Fruit fly (Drosophila melanogaster) whole organism, wandering third instar larva: ENCODE data around the gene VhaAC39-1.

Experiments used
- Abd-B ChIP-seq: fragments of >200 bp; optimal IDR thresholded peaks from 2 replicates; lab custom pipeline; 2017; ENCODE audit warnings: missing biosample characterization, missing genetic modification characterization
- CG32264 ChIP-seq: fragments of 200-800 bp; sonication (Bioruptor generic); optimal IDR thresholded peaks from 2 replicates; lab custom pipeline; 2016; ENCODE audit warnings: missing biosample characterization, missing genetic modification characterization
- CG9705 ChIP-seq: fragments of 200-800 bp; sonication (Bioruptor generic); optimal IDR thresholded peaks from 2 replicates; lab custom pipeline; 2018; ENCODE audit warnings: missing biosample characterization, mild to moderate bottlenecking, missing genetic modification characterization
- CrebA ChIP-seq: fragments of 200-800 bp; sonication (Bioruptor generic); optimal IDR thresholded peaks from 2 replicates; lab custom pipeline; 2016; ENCODE audit warnings: missing biosample characterization, mild to moderate bottlenecking, missing genetic modification characterization, borderline replicate concordance
- Dif ChIP-seq: fragments of 200-275, 200-300 bp; sonication (Bioruptor generic); optimal IDR thresholded peaks from 2 replicates; lab custom pipeline; 2018; ENCODE audit warnings: missing biosample characterization, missing genetic modification characterization; ENCODE audit not compliant: partially characterized antibody
- Hr78 ChIP-seq: fragments of >200 bp; optimal IDR thresholded peaks from 2 replicates; lab custom pipeline; 2017; ENCODE audit warnings: missing biosample characterization, missing genetic modification characterization
- Hr83 ChIP-seq: fragments of 200-300 bp; sonication (Bioruptor generic); optimal IDR thresholded peaks from 2 replicates; lab custom pipeline; 2016; ENCODE audit warnings: missing biosample characterization, mild to moderate bottlenecking, missing genetic modification characterization, moderate library complexity; ENCODE audit not compliant: poor library complexity, severe bottlenecking
- N ChIP-seq: fragments of >200 bp; optimal IDR thresholded peaks from 2 replicates; lab custom pipeline; 2018; ENCODE audit warnings: missing biosample characterization, missing external identifiers, missing genetic modification characterization
- OdsH ChIP-seq: fragments of 200-800 bp; sonication (Bioruptor generic); optimal IDR thresholded peaks from 2 replicates; lab custom pipeline; 2016; ENCODE audit warnings: missing biosample characterization, mild to moderate bottlenecking, missing genetic modification characterization
- Rel ChIP-seq, 2 experiments: fragments of 200-800 bp; sonication (Bioruptor generic) in 1 of 2; optimal IDR thresholded peaks; 2 replicates in 1 of 2; 3 replicates in 1 of 2; lab custom pipeline; 2016 to 2019; ENCODE audit warnings: mild to moderate bottlenecking in 2 of 2, missing biosample characterization in 2 of 2, missing genetic modification characterization in 2 of 2, moderate library complexity in 1 of 2
- Sp1 ChIP-seq: fragments of 200-800 bp; sonication (Bioruptor generic); optimal IDR thresholded peaks from 3 replicates; lab custom pipeline; 2019; ENCODE audit warnings: missing biosample characterization, mild to moderate bottlenecking, missing genetic modification characterization, moderate library complexity
- Vsx2 ChIP-seq: fragments of 200-300, 225-300 bp; sonication (Bioruptor generic); optimal IDR thresholded peaks from 2 replicates; lab custom pipeline; 2018; ENCODE audit warnings: missing biosample characterization, missing genetic modification characterization; ENCODE audit not compliant: partially characterized antibody
- br ChIP-seq: fragments of 200-800 bp; sonication (Bioruptor generic); optimal IDR thresholded peaks from 2 replicates; lab custom pipeline; 2016; ENCODE audit warnings: missing biosample characterization, missing genetic modification characterization
- brk ChIP-seq: fragments of 200-800 bp; sonication (Bioruptor generic); optimal IDR thresholded peaks from 2 replicates; lab custom pipeline; 2016; ENCODE audit warnings: missing biosample characterization, mild to moderate bottlenecking, missing genetic modification characterization
- dl ChIP-seq, 2 experiments: fragments of 175-275, 200-275 bp in 1 of 2; fragments of 200-275 bp in 1 of 2; sonication (Bioruptor generic); optimal IDR thresholded peaks; lab custom pipeline; 2018; ENCODE audit warnings: mild to moderate bottlenecking in 2 of 2, missing biosample characterization in 2 of 2, missing genetic modification characterization in 2 of 2, moderate library complexity in 2 of 2; ENCODE audit not compliant: partially characterized antibody in 2 of 2, insufficient read depth in 1 of 2
- foxo ChIP-seq, 2 experiments: fragments of 200-800 bp; sonication (Bioruptor generic); optimal IDR thresholded peaks; 2 replicates in 1 of 2; 3 replicates in 1 of 2; lab custom pipeline; 2016 to 2017; ENCODE audit warnings: missing biosample characterization in 2 of 2, missing genetic modification characterization in 2 of 2
- fru ChIP-seq: fragments of 200-800 bp; sonication (Bioruptor generic); optimal IDR thresholded peaks from 3 replicates; lab custom pipeline; 2016; ENCODE audit warnings: missing biosample characterization, mild to moderate bottlenecking, missing genetic modification characterization
- h ChIP-seq: fragments of 200-800 bp; sonication (Bioruptor generic); optimal IDR thresholded peaks from 3 replicates; lab custom pipeline; 2016; ENCODE audit warnings: missing biosample characterization, mild to moderate bottlenecking, missing genetic modification characterization
- jim ChIP-seq: fragments of 175-275, 200-325 bp; sonication (Bioruptor generic); optimal IDR thresholded peaks from 2 replicates; lab custom pipeline; 2016; ENCODE audit warnings: missing biosample characterization, mild to moderate bottlenecking, missing genetic modification characterization
- lola ChIP-seq: fragments of >200 bp; optimal IDR thresholded peaks from 2 replicates; lab custom pipeline; 2017; ENCODE audit warnings: missing biosample characterization, missing genetic modification characterization
- psq ChIP-seq: fragments of 200-800 bp; sonication (Bioruptor generic); optimal IDR thresholded peaks from 3 replicates; lab custom pipeline; 2017; ENCODE audit warnings: missing biosample characterization, mild to moderate bottlenecking, missing genetic modification characterization, moderate library complexity
- rgr ChIP-seq: fragments of 200-800 bp; sonication (Bioruptor generic); optimal IDR thresholded peaks from 3 replicates; lab custom pipeline; 2016; ENCODE audit warnings: missing biosample characterization, mild to moderate bottlenecking, missing genetic modification characterization
- sage ChIP-seq: fragments of 200-800 bp; sonication (Bioruptor generic); optimal IDR thresholded peaks from 2 replicates; lab custom pipeline; 2016; ENCODE audit warnings: missing biosample characterization, mild to moderate bottlenecking, missing genetic modification characterization
- sv ChIP-seq: fragments of 200-800 bp; sonication (Bioruptor generic); optimal IDR thresholded peaks from 3 replicates; lab custom pipeline; 2016; ENCODE audit warnings: missing biosample characterization, missing genetic modification characterization
- tai ChIP-seq: sonication (Bioruptor generic); optimal IDR thresholded peaks from 2 replicates; lab custom pipeline; 2016; ENCODE audit warnings: missing biosample characterization, missing genetic modification characterization
- woc ChIP-seq: sonication (Bioruptor generic); optimal IDR thresholded peaks from 2 replicates; lab custom pipeline; 2016; ENCODE audit warnings: missing biosample characterization, mild to moderate bottlenecking, missing genetic modification characterization

VhaAC39-1 gene

DNA sequence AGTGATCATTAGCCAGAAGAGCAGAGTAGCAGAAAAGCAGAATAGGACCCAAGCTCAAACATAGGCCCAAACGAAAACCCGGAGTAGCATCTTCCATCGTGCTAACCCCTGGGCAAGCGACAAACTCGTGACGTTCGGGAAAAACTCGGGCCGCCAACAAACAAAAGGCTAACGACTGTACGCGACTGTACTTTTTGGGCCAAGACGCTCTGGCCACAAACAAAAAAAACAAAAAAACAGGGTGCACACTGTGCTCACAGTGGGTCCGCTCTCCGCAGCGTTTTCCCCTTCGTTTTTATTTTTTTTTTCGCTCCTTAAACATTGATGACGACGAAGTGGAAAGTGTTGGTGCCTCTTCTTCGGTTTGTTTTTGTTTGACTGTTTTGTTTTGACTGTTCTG is 37.6 kb upstream of the VhaAC39-1 start:
- no peak for TF ChIP-seq jim (GFP tag; lab: Kevin White, UChicago)
- TF ChIP-seq Vsx2 (GFP tag; lab: Kevin White, UChicago), result peak; percentile 50

dm6 chrX:3845340-3846161 is 35.0 kb upstream of the VhaAC39-1 start:
- TF ChIP-seq psq (GFP tag; lab: Kevin White, UChicago), result no peak
- no peak for TF ChIP-seq fru (GFP tag; lab: Kevin White, UChicago)
- peak; percentile 32 for TF ChIP-seq OdsH (GFP tag; lab: Kevin White, UChicago)
- TF ChIP-seq Rel (GFP tag; optimal IDR thresholded peaks at IDR 0.05; lab: Kevin White, UChicago), result peak; percentile 15
- TF ChIP-seq Rel (tag; optimal IDR thresholded peaks at IDR 0.05; lab: Kevin White, UChicago), result peak; percentile 40
- TF ChIP-seq N, result no peak
- TF ChIP-seq Hr78 (GFP tag; lab: Kevin White, UChicago), result no peak
- TF ChIP-seq Hr83 (GFP tag; lab: Kevin White, UChicago), result peak; percentile 58
- TF ChIP-seq CrebA, result no peak
- no peak for TF ChIP-seq Abd-B (GFP tag; lab: Kevin White, UChicago)
- no peak for TF ChIP-seq CG9705 (GFP tag; lab: Kevin White, UChicago)
- peak; percentile 91 for TF ChIP-seq Vsx2 (GFP tag; lab: Kevin White, UChicago)
- TF ChIP-seq br, result no peak
- TF ChIP-seq sage, result no peak
- peak; percentile 74 for TF ChIP-seq Dif (GFP tag; lab: Kevin White, UChicago)
- peak; percentile 57 to 59 for TF ChIP-seq dl (GFP tag; optimal IDR thresholded peaks at IDR 0.05; lab: Kevin White, UChicago; ENCODE audit: insufficient read depth in 1 of 2, partially characterized antibody in 2 of 2)
- TF ChIP-seq sv (GFP tag; lab: Kevin White, UChicago), result no peak
- peak; percentile 20 for TF ChIP-seq Sp1 (GFP tag; lab: Kevin White, UChicago)
- peak; percentile 6 for TF ChIP-seq h (GFP tag; lab: Kevin White, UChicago)
- TF ChIP-seq rgr (GFP tag; lab: Kevin White, UChicago), result peak; percentile 18

DNA sequence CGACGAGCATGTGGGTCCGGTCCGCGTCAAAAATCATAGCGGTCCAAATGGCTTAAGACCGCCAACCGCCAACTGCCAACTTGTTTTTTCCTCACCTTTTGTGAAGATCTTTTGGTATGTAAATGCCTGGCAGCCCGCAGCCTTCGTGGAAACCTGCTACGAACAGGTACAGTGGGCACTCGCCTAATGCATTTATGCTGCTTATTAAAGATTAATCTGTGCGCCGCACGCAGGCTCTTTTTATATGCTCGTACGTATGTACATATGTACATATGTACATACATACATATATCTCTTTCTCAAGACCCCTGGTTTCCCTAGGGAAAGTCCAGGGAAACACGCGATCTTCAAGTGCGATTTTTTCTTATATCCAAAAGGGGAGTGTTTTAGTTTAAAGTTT is 34.2 kb upstream of the VhaAC39-1 start:
- no peak for TF ChIP-seq woc (GFP tag; lab: Kevin White, UChicago)
- no peak for TF ChIP-seq Abd-B (GFP tag; lab: Kevin White, UChicago)
- no peak for TF ChIP-seq jim (GFP tag; lab: Kevin White, UChicago)
- TF ChIP-seq OdsH (GFP tag; lab: Kevin White, UChicago), result no peak
- TF ChIP-seq lola (GFP tag; lab: Kevin White, UChicago), result no peak
- TF ChIP-seq dl (GFP tag; optimal IDR thresholded peaks at IDR 0.05; lab: Kevin White, UChicago; ENCODE audit: insufficient read depth in 1 of 2, partially characterized antibody in 2 of 2), result no peak
- TF ChIP-seq br, result no peak
- no peak for TF ChIP-seq tai (GFP tag; lab: Kevin White, UChicago)
- TF ChIP-seq foxo (GFP tag; optimal IDR thresholded peaks at IDR 0.05; lab: Kevin White, UChicago), result no peak

dm6 chrX:3849419-3850028 is 31.0 kb upstream of the VhaAC39-1 start:
- TF ChIP-seq Abd-B (GFP tag; lab: Kevin White, UChicago) (no peak), brk (GFP tag; lab: Kevin White, UChicago) (no peak), Hr78 (GFP tag; lab: Kevin White, UChicago) (no peak), CG32264 (GFP tag; lab: Kevin White, UChicago) (no peak)

- TF ChIP-seq Dif (GFP tag; lab: Kevin White, UChicago), result peak; percentile 23
- TF ChIP-seq Hr83 (GFP tag; lab: Kevin White, UChicago), result peak; percentile 42
- no peak for TF ChIP-seq dl (GFP tag; optimal IDR thresholded peaks at IDR 0.05; lab: Kevin White, UChicago; ENCODE audit: insufficient read depth in 1 of 2, partially characterized antibody in 2 of 2)
Measured at dm6 chrX:3861183-3861582, 19.4 kb upstream of the VhaAC39-1 start.
